Worm (Caenorhabditis elegans) whole organism, young adult: Measurements from ENCODE around the gene T05H4.15.
A peak's percentile ranks its signal among the peaks of the same experiment; 100 is the strongest.

Experiments used
- B0261.1 ChIP-seq: sonication (generic microtip); optimal IDR thresholded peaks from 2 replicates; lab custom pipeline; 2016; ENCODE audit warnings: mild to moderate bottlenecking, missing genetic modification characterization, moderate library complexity, missing compliant biosample characterization
- C17E4.6 ChIP-seq: fragments of 200-800 bp; sonication (Bioruptor generic); IDR thresholded peaks from 2 replicates; pipeline ENCODE4 v1.3.6; 2022; ENCODE audit warnings: missing genetic modification reagents, missing genetic modification characterization, missing compliant biosample characterization
- F22D6.2 ChIP-seq: sonication (generic microtip); optimal IDR thresholded peaks from 2 replicates; lab custom pipeline; 2016; ENCODE audit warnings: mild to moderate bottlenecking, missing genetic modification characterization, missing compliant biosample characterization
- F33H1.4 ChIP-seq: fragments of 200-800 bp; sonication (Bioruptor generic); IDR thresholded peaks from 2 replicates; pipeline ENCODE4 v1.3.6; 2022; ENCODE audit warnings: missing genetic modification reagents, missing genetic modification characterization, missing compliant biosample characterization
- F37B4.10 ChIP-seq: fragments of 200-800 bp; sonication (Bioruptor generic); IDR thresholded peaks from 2 replicates; pipeline ENCODE4 v1.3.6; 2022; ENCODE audit warnings: missing genetic modification characterization, missing compliant biosample characterization
- F49E8.2 ChIP-seq: sonication (generic microtip); optimal IDR thresholded peaks from 3 replicates; lab custom pipeline; 2017; ENCODE audit warnings: missing genetic modification characterization, mild to moderate bottlenecking, missing compliant biosample characterization, antibody characterized with exemption, moderate library complexity; ENCODE audit not compliant: insufficient read depth
- K12H6.12 ChIP-seq: fragments of 200-800 bp; sonication (Bioruptor generic); optimal IDR thresholded peaks from 2 replicates; lab custom pipeline; 2018; ENCODE audit warnings: mild to moderate bottlenecking, missing genetic modification characterization, missing compliant biosample characterization
- T26A5.8 ChIP-seq: sonication (generic microtip); optimal IDR thresholded peaks from 2 replicates; lab custom pipeline; 2016; ENCODE audit warnings: missing genetic modification characterization, missing compliant biosample characterization
- Y53G8AR.9 ChIP-seq: fragments of 200-800 bp; sonication (Bioruptor generic); conservative IDR thresholded peaks from 2 replicates; pipeline ENCODE4 v1.3.6; 2022; ENCODE audit warnings: missing genetic modification reagents, missing genetic modification characterization, missing compliant biosample characterization
- atf-7 ChIP-seq: sonication (generic microtip); optimal IDR thresholded peaks from 2 replicates; lab custom pipeline; 2017; ENCODE audit warnings: mild to moderate bottlenecking, missing genetic modification characterization, missing compliant biosample characterization
- bed-2 ChIP-seq: fragments of 200-800 bp; sonication (Bioruptor generic); IDR thresholded peaks from 2 replicates; pipeline ENCODE4 v1.3.6; 2022; ENCODE audit warnings: missing genetic modification reagents, missing genetic modification characterization, missing compliant biosample characterization
- ceh-91 ChIP-seq: fragments of 200-800 bp; sonication (Bioruptor generic); IDR thresholded peaks from 2 replicates; pipeline ENCODE4 v1.3.6; 2022; ENCODE audit warnings: missing genetic modification reagents, missing genetic modification characterization, missing compliant biosample characterization
- dox-1 ChIP-seq: fragments of 200-800 bp; sonication (Bioruptor generic); IDR thresholded peaks from 2 replicates; pipeline ENCODE4 v1.3.6; 2022; ENCODE audit warnings: missing genetic modification reagents, missing genetic modification characterization, missing compliant biosample characterization
- dpff-1 ChIP-seq: sonication (generic microtip); optimal IDR thresholded peaks from 2 replicates; lab custom pipeline; 2017; ENCODE audit warnings: mild to moderate bottlenecking, missing genetic modification characterization, missing compliant biosample characterization
- ekl-4 ChIP-seq: fragments of 200-800 bp; sonication (Bioruptor generic); IDR thresholded peaks from 2 replicates; pipeline ENCODE4 v1.3.6; 2022; ENCODE audit warnings: missing genetic modification reagents, missing genetic modification characterization, missing compliant biosample characterization
- ets-4 ChIP-seq: fragments of 200-800 bp; sonication (Bioruptor generic); optimal IDR thresholded peaks from 2 replicates; lab custom pipeline; 2018; ENCODE audit warnings: mild to moderate bottlenecking, missing genetic modification characterization, missing compliant biosample characterization
- hmg-1.2 ChIP-seq: fragments of 200-800 bp; sonication (Bioruptor generic); IDR thresholded peaks from 2 replicates; pipeline ENCODE4 v1.3.6; 2022; ENCODE audit warnings: missing genetic modification reagents, missing genetic modification characterization, missing compliant biosample characterization
- hmg-20 ChIP-seq: fragments of 200-800 bp; sonication (Bioruptor generic); IDR thresholded peaks from 2 replicates; pipeline ENCODE4 v1.3.6; 2022; ENCODE audit warnings: missing genetic modification reagents, missing genetic modification characterization, missing compliant biosample characterization
- hsf-1 ChIP-seq: fragments of 200-800 bp; sonication (Bioruptor generic); IDR thresholded peaks from 2 replicates; pipeline ENCODE4 v1.3.6; 2022; ENCODE audit warnings: missing genetic modification reagents, missing genetic modification characterization, missing compliant biosample characterization
- lag-1 ChIP-seq: fragments of 200-800 bp; sonication (Bioruptor generic); IDR thresholded peaks from 2 replicates; pipeline ENCODE4 v1.3.6; 2022; ENCODE audit warnings: missing genetic modification reagents, missing genetic modification characterization, missing compliant biosample characterization
- let-607 ChIP-seq, 2 experiments: fragments of 200-800 bp in 1 of 2; sonication (Bioruptor generic) in 1 of 2; sonication (generic microtip) in 1 of 2; optimal IDR thresholded peaks; 2 replicates each; lab custom pipeline; 2016 to 2018; ENCODE audit warnings: mild to moderate bottlenecking in 2 of 2, missing compliant biosample characterization in 2 of 2, missing genetic modification characterization in 2 of 2, moderate library complexity in 2 of 2, missing genotype in 1 of 2
- lin-40 ChIP-seq: sonication (generic microtip); optimal IDR thresholded peaks from 2 replicates; lab custom pipeline; 2016; ENCODE audit warnings: missing genetic modification characterization, mild to moderate bottlenecking, missing compliant biosample characterization, missing genotype, missing genetic modification reagents
- lir-1 ChIP-seq: fragments of 200-800 bp; sonication (Bioruptor generic); conservative IDR thresholded peaks from 2 replicates; pipeline ENCODE4 v1.3.6; 2022; ENCODE audit warnings: missing genetic modification reagents, missing genetic modification characterization, missing compliant biosample characterization
- lsl-1 ChIP-seq: fragments of 200-800 bp; sonication (Bioruptor generic); optimal IDR thresholded peaks from 2 replicates; lab custom pipeline; 2018; ENCODE audit warnings: mild to moderate bottlenecking, missing genetic modification characterization, moderate library complexity, missing compliant biosample characterization
- madf-3 ChIP-seq: fragments of 200-800 bp; sonication (Bioruptor generic); IDR thresholded peaks from 2 replicates; pipeline ENCODE4 v1.3.6; 2022; ENCODE audit warnings: missing genetic modification reagents, missing genetic modification characterization, missing compliant biosample characterization
- mes-4 ChIP-seq: sonication (generic microtip); optimal IDR thresholded peaks from 2 replicates; lab custom pipeline; 2016; ENCODE audit warnings: missing genotype, missing genetic modification characterization, missing compliant biosample characterization
- nfya-1 ChIP-seq: sonication (generic microtip); optimal IDR thresholded peaks from 2 replicates; lab custom pipeline; 2017; ENCODE audit warnings: antibody characterized with exemption, missing compliant biosample characterization, missing genetic modification characterization, borderline replicate concordance; ENCODE audit not compliant: insufficient read depth
- nfyb-1 ChIP-seq: fragments of 200-800 bp; sonication (Bioruptor generic); IDR thresholded peaks from 2 replicates; pipeline ENCODE4 v1.3.6; 2022; ENCODE audit warnings: missing genetic modification reagents, missing genetic modification characterization, missing compliant biosample characterization
- nhr-27 ChIP-seq: fragments of 200-800 bp; sonication (Bioruptor generic); optimal IDR thresholded peaks from 2 replicates; lab custom pipeline; 2018; ENCODE audit warnings: mild to moderate bottlenecking, missing genetic modification characterization, moderate library complexity, missing compliant biosample characterization
- nhr-80 ChIP-seq: sonication (generic microtip); optimal IDR thresholded peaks from 2 replicates; lab custom pipeline; 2016; ENCODE audit warnings: missing genetic modification characterization, missing compliant biosample characterization
- nhr-90 ChIP-seq: sonication (generic microtip); optimal IDR thresholded peaks from 2 replicates; lab custom pipeline; 2016; ENCODE audit warnings: missing genotype, mild to moderate bottlenecking, missing genetic modification characterization, missing compliant biosample characterization
- repo-1 ChIP-seq: sonication (generic microtip); optimal IDR thresholded peaks from 2 replicates; lab custom pipeline; 2017; ENCODE audit warnings: mild to moderate bottlenecking, missing genetic modification characterization, missing compliant biosample characterization
- sdz-38 ChIP-seq: sonication (generic microtip); optimal IDR thresholded peaks from 2 replicates; lab custom pipeline; 2016; ENCODE audit warnings: missing genotype, missing genetic modification characterization, missing compliant biosample characterization
- sea-2 ChIP-seq: fragments of 200-800 bp; sonication (Bioruptor generic); IDR thresholded peaks from 2 replicates; pipeline ENCODE4 v1.3.6; 2022; ENCODE audit warnings: missing genetic modification characterization, missing compliant biosample characterization
- snpc-1.1 ChIP-seq: sonication (generic microtip); optimal IDR thresholded peaks from 2 replicates; lab custom pipeline; 2017; ENCODE audit warnings: missing genetic modification characterization, mild to moderate bottlenecking, missing compliant biosample characterization, antibody characterized with exemption, moderate library complexity, missing genotype, missing genetic modification reagents; ENCODE audit not compliant: insufficient read depth
- snpc-1.3 ChIP-seq: sonication (generic microtip); optimal IDR thresholded peaks from 2 replicates; lab custom pipeline; 2017; ENCODE audit warnings: missing genetic modification characterization, mild to moderate bottlenecking, missing compliant biosample characterization, antibody characterized with exemption, moderate library complexity, missing genotype, missing genetic modification reagents; ENCODE audit not compliant: insufficient read depth
- snpc-3.4 ChIP-seq: sonication (generic microtip); optimal IDR thresholded peaks from 2 replicates; lab custom pipeline; 2017; ENCODE audit warnings: missing genetic modification characterization, mild to moderate bottlenecking, missing compliant biosample characterization, antibody characterized with exemption, moderate library complexity, missing genotype, missing genetic modification reagents
- tbp1 ChIP-seq: fragments of 200-800 bp; sonication (Bioruptor generic); optimal IDR thresholded peaks from 2 replicates; lab custom pipeline; 2018; ENCODE audit warnings: mild to moderate bottlenecking, missing genetic modification characterization, missing compliant biosample characterization
- tbx-9 ChIP-seq: sonication (generic microtip); optimal IDR thresholded peaks from 2 replicates; lab custom pipeline; 2016; ENCODE audit warnings: borderline replicate concordance, missing genetic modification characterization, inconsistent platforms, missing compliant biosample characterization
- zim-3 ChIP-seq: sonication (generic microtip); optimal IDR thresholded peaks from 2 replicates; lab custom pipeline; 2017; ENCODE audit warnings: mild to moderate bottlenecking, missing genetic modification characterization, moderate library complexity, missing compliant biosample characterization
- ztf-18 ChIP-seq: sonication (generic microtip); optimal IDR thresholded peaks from 2 replicates; lab custom pipeline; 2016; ENCODE audit warnings: missing genotype, mild to moderate bottlenecking, missing genetic modification characterization, missing compliant biosample characterization
- ztf-25 ChIP-seq: fragments of 200-800 bp; sonication (Bioruptor generic); IDR thresholded peaks from 2 replicates; pipeline ENCODE4 v1.3.6; 2022; ENCODE audit warnings: missing genetic modification reagents, missing genetic modification characterization, missing compliant biosample characterization
- ztf-26 ChIP-seq: sonication (generic microtip); optimal IDR thresholded peaks from 2 replicates; lab custom pipeline; 2017; ENCODE audit warnings: missing genetic modification characterization, missing compliant biosample characterization
- ztf-3 ChIP-seq: fragments of 200-800 bp; sonication (Bioruptor generic); optimal IDR thresholded peaks from 2 replicates; lab custom pipeline; 2018; ENCODE audit warnings: mild to moderate bottlenecking, missing genetic modification characterization, missing compliant biosample characterization

Gene T05H4.15

ce11 chrV:6441613-6442012 lies at the start of gene T05H4.15:
TSS of gene T05H4.15 (minus strand) at chrV:6441713.
- TF ChIP-seq T26A5.8 (tag; lab: Kevin White, UChicago), result no peak

- TF ChIP-seq hsf-1 (GFP tag; lab: Robert Waterston, UW) (peak; percentile 60; the same call in 1 of the 2 replicates), atf-7 (tag; lab: Kevin White, UChicago) (peak; percentile 55), Y53G8AR.9 (GFP tag; lab: Robert Waterston, UW) (no peak), B0261.1 (tag; lab: Kevin White, UChicago) (no peak), dox-1 (GFP tag; lab: Robert Waterston, UW) (0 out of 2 replicates have a peak, but pooled peaks have one; percentile 4), nhr-27 (tag; lab: Kevin White, UChicago) (no peak), nhr-80 (tag; lab: Kevin White, UChicago) (peak; percentile 84), mes-4 (tag; lab: Kevin White, UChicago) (no peak)
- TF ChIP-seq, all 124 proteins: peak for 4
These were observed 47.3 kb upstream of the T05H4.15 start, which contains the start of gene lec-10 for ce11 chrV:6488849-6489248. TSS of gene lec-10 (minus strand) at chrV:6489120.

ce11 chrV:6487878-6488277 lies 46.4 kb upstream of the T05H4.15 start:
- no peak for TF ChIP-seq dpff-1 (tag; lab: Kevin White, UChicago)
- no peak for TF ChIP-seq F33H1.4 (GFP tag; lab: Robert Waterston, UW)
- no peak for TF ChIP-seq ceh-91
- no peak for TF ChIP-seq ztf-18 (tag; lab: Kevin White, UChicago)
- no peak for TF ChIP-seq nfya-1 (tag; lab: Kevin White, UChicago)
- no peak for TF ChIP-seq bed-2 (GFP tag; lab: Robert Waterston, UW)
- TF ChIP-seq madf-3, result no peak
- peak; percentile 26 for TF ChIP-seq nhr-90 (tag; lab: Kevin White, UChicago)
- no peak for TF ChIP-seq F49E8.2 (tag; lab: Kevin White, UChicago)
- TF ChIP-seq K12H6.12 (tag; lab: Kevin White, UChicago), result no peak
- no peak for TF ChIP-seq hmg-20 (GFP tag; lab: Robert Waterston, UW)
- no peak for TF ChIP-seq ztf-26 (tag; lab: Kevin White, UChicago)
- no peak for TF ChIP-seq lir-1 (GFP tag; lab: Robert Waterston, UW)
- no peak for TF ChIP-seq snpc-1.1 (tag; lab: Kevin White, UChicago)
- no peak for TF ChIP-seq sdz-38 (tag; lab: Kevin White, UChicago)
- TF ChIP-seq hmg-1.2 (GFP tag; lab: Robert Waterston, UW), result no peak
- no peak for TF ChIP-seq sea-2 (GFP tag; lab: Robert Waterston, UW)
- TF ChIP-seq ztf-25, result no peak
- peak in 1 of 2 experiments; percentile 48 for TF ChIP-seq let-607 (tag; optimal IDR thresholded peaks at IDR 0.05; lab: Kevin White, UChicago)
- TF ChIP-seq tbx-9 (tag; lab: Kevin White, UChicago), result no peak
- TF ChIP-seq dox-1 (GFP tag; lab: Robert Waterston, UW), result peak; percentile 22; the same call in 1 of the 2 replicates
- TF ChIP-seq lsl-1 (GFP tag; lab: Kevin White, UChicago), result no peak
- no peak for TF ChIP-seq tbp1 (GFP tag; lab: Kevin White, UChicago)
- TF ChIP-seq snpc-3.4 (tag; lab: Kevin White, UChicago), result no peak
- TF ChIP-seq C17E4.6 (GFP tag; lab: Robert Waterston, UW), result no peak
- no peak for TF ChIP-seq repo-1
- no peak for TF ChIP-seq snpc-1.3 (tag; lab: Kevin White, UChicago)
- TF ChIP-seq ztf-3 (GFP tag; lab: Kevin White, UChicago), result no peak
- no peak for TF ChIP-seq ets-4 (GFP tag; lab: Kevin White, UChicago)
- TF ChIP-seq nfyb-1 (GFP tag; lab: Robert Waterston, UW), result 0 out of 2 replicates have a peak, but pooled peaks have one; percentile 32
- TF ChIP-seq F22D6.2 (tag; lab: Kevin White, UChicago), result no peak
- no peak for TF ChIP-seq zim-3 (tag; lab: Kevin White, UChicago)
- TF ChIP-seq lin-40 (tag; lab: Kevin White, UChicago), result no peak
- TF ChIP-seq F37B4.10, result no peak
- TF ChIP-seq ekl-4 (GFP tag; lab: Robert Waterston, UW), result no peak
- TF ChIP-seq lag-1 (GFP tag; lab: Robert Waterston, UW), result no peak
